Worm (Caenorhabditis elegans) whole organism, late embryonic: ENCODE measurements around the gene srxa-9.

ENCODE experiments used
- C08G9.2 ChIP-seq: sonication (generic microtip); optimal IDR thresholded peaks from 2 replicates; lab custom pipeline; 2016; ENCODE audit warnings: mild to moderate bottlenecking, missing genetic modification characterization, moderate library complexity, missing compliant biosample characterization
- K09A11.1 ChIP-seq: sonication (generic microtip); optimal IDR thresholded peaks from 2 replicates; lab custom pipeline; 2017; ENCODE audit warnings: antibody characterized with exemption, mild to moderate bottlenecking, missing genetic modification characterization, missing compliant biosample characterization; ENCODE audit not compliant: insufficient read depth
- ahr-1 ChIP-seq: sonication (generic microtip); optimal IDR thresholded peaks from 2 replicates; lab custom pipeline; 2016; ENCODE audit warnings: missing genetic modification characterization, missing compliant biosample characterization
- ama-1 ChIP-seq: fragments of 150-350 bp; optimal IDR thresholded peaks from 2 replicates; lab custom pipeline; 2014
- ceh-14 ChIP-seq: sonication (generic microtip); optimal IDR thresholded peaks from 2 replicates; lab custom pipeline; 2016; ENCODE audit warnings: missing genotype, missing genetic modification characterization, missing compliant biosample characterization
- ceh-18 ChIP-seq: sonication (generic microtip); optimal IDR thresholded peaks from 2 replicates; lab custom pipeline; 2016; ENCODE audit warnings: missing genetic modification characterization, missing compliant biosample characterization
- ceh-19 ChIP-seq: fragments of 200-800 bp; sonication (Bioruptor generic); optimal IDR thresholded peaks from 2 replicates; lab custom pipeline; 2018; ENCODE audit warnings: mild to moderate bottlenecking, missing genetic modification characterization, missing compliant biosample characterization
- ceh-31 ChIP-seq: sonication (generic microtip); optimal IDR thresholded peaks from 2 replicates; lab custom pipeline; 2016; ENCODE audit warnings: missing genetic modification characterization, missing compliant biosample characterization
- ceh-45 ChIP-seq: fragments of 200-800 bp; sonication (Bioruptor generic); IDR thresholded peaks from 2 replicates; pipeline ENCODE4 v1.3.6; 2022; ENCODE audit warnings: missing genetic modification reagents, missing genetic modification characterization, missing compliant biosample characterization
- ceh-48 ChIP-seq: sonication (generic microtip); optimal IDR thresholded peaks from 2 replicates; lab custom pipeline; 2016; ENCODE audit warnings: missing genetic modification characterization, inconsistent platforms, missing compliant biosample characterization
- ceh-6 ChIP-seq: fragments of 200-800 bp; sonication (Bioruptor generic); optimal IDR thresholded peaks from 2 replicates; lab custom pipeline; 2018; ENCODE audit warnings: mild to moderate bottlenecking, missing genetic modification characterization, missing compliant biosample characterization
- dmd-4 ChIP-seq: sonication (generic microtip); optimal IDR thresholded peaks from 2 replicates; lab custom pipeline; 2016; ENCODE audit warnings: borderline replicate concordance, missing genetic modification characterization, missing compliant biosample characterization
- elt-2 ChIP-seq: sonication (generic microtip); optimal IDR thresholded peaks from 2 replicates; lab custom pipeline; 2016; ENCODE audit warnings: missing genetic modification reagents, missing genetic modification characterization, missing compliant biosample characterization
- elt-4 ChIP-seq: sonication (generic microtip); optimal IDR thresholded peaks from 2 replicates; lab custom pipeline; 2016; ENCODE audit warnings: missing genetic modification characterization, missing compliant biosample characterization
- ets-4 ChIP-seq: sonication (generic microtip); optimal IDR thresholded peaks from 2 replicates; lab custom pipeline; 2016; ENCODE audit warnings: missing genetic modification characterization, missing compliant biosample characterization
- fax-1 ChIP-seq: sonication (generic microtip); optimal IDR thresholded peaks from 2 replicates; lab custom pipeline; 2016; ENCODE audit warnings: missing genotype, missing genetic modification characterization, missing compliant biosample characterization
- fkh-10 ChIP-seq: fragments of 150-350 bp; optimal IDR thresholded peaks from 2 replicates; lab custom pipeline; 2014; ENCODE audit warnings: missing biosample characterization, missing genetic modification reagents, missing genetic modification characterization
- hlh-13 ChIP-seq: fragments of 200-800 bp; sonication (Bioruptor generic); optimal IDR thresholded peaks from 2 replicates; lab custom pipeline; 2018; ENCODE audit warnings: mild to moderate bottlenecking, missing genetic modification characterization, missing compliant biosample characterization
- lim-6 ChIP-seq: sonication (generic microtip); optimal IDR thresholded peaks from 2 replicates; lab custom pipeline; 2016; ENCODE audit warnings: missing genetic modification characterization, missing compliant biosample characterization
- madf-2 ChIP-seq: sonication (generic microtip); optimal IDR thresholded peaks from 2 replicates; lab custom pipeline; 2017; ENCODE audit warnings: missing genetic modification characterization, missing compliant biosample characterization
- nfya-1 ChIP-seq: sonication (generic microtip); optimal IDR thresholded peaks from 2 replicates; lab custom pipeline; 2017; ENCODE audit warnings: missing genetic modification characterization, mild to moderate bottlenecking, missing compliant biosample characterization, antibody characterized with exemption, moderate library complexity
- pag-3 ChIP-seq: sonication (generic microtip); optimal IDR thresholded peaks from 2 replicates; lab custom pipeline; 2016; ENCODE audit warnings: missing compliant biosample characterization, missing genetic modification characterization, borderline replicate concordance
- pat-9 ChIP-seq: fragments of 200-800 bp; sonication (Bioruptor generic); optimal IDR thresholded peaks from 2 replicates; lab custom pipeline; 2018; ENCODE audit warnings: mild to moderate bottlenecking, missing genetic modification characterization, moderate library complexity, missing compliant biosample characterization
- pha-2 ChIP-seq: sonication (generic microtip); optimal IDR thresholded peaks from 2 replicates; lab custom pipeline; 2017; ENCODE audit warnings: mild to moderate bottlenecking, missing genetic modification characterization, missing compliant biosample characterization
- pqm-1 ChIP-seq: sonication (generic microtip); optimal IDR thresholded peaks from 2 replicates; lab custom pipeline; 2016; ENCODE audit warnings: missing genetic modification characterization, missing compliant biosample characterization
- pros-1 ChIP-seq: fragments of 150-350 bp; optimal IDR thresholded peaks from 2 replicates; lab custom pipeline; 2014; ENCODE audit warnings: missing biosample characterization, missing genetic modification reagents, missing genetic modification characterization
- sdc-2 ChIP-seq: sonication (generic microtip); optimal IDR thresholded peaks from 2 replicates; lab custom pipeline; 2016; ENCODE audit warnings: missing genotype, missing genetic modification characterization, missing compliant biosample characterization
- sox-2 ChIP-seq: fragments of 200-800 bp; sonication (Bioruptor generic); IDR thresholded peaks from 2 replicates; pipeline ENCODE4 v1.3.6; 2022; ENCODE audit warnings: missing genetic modification reagents, missing genetic modification characterization, missing compliant biosample characterization
- syd-9 ChIP-seq: sonication (generic microtip); optimal IDR thresholded peaks from 2 replicates; lab custom pipeline; 2016; ENCODE audit warnings: mild to moderate bottlenecking, missing genetic modification characterization, moderate library complexity, missing compliant biosample characterization
- tbx-7 ChIP-seq: sonication (generic microtip); optimal IDR thresholded peaks from 2 replicates; lab custom pipeline; 2016; ENCODE audit warnings: missing genotype, missing genetic modification characterization, missing compliant biosample characterization
- unc-3 ChIP-seq, 2 experiments: fragments of 200-800 bp in 1 of 2; sonication (Bioruptor generic) in 1 of 2; sonication (generic microtip) in 1 of 2; conservative IDR thresholded peaks in 1 of 2; optimal IDR thresholded peaks in 1 of 2; 2 replicates each; pipeline versions ENCODE4 v1.3.6 to Lab custom; 2016 to 2022; ENCODE audit warnings: missing compliant biosample characterization in 2 of 2, missing genetic modification characterization in 2 of 2, missing genetic modification reagents in 1 of 2
- unc-55 ChIP-seq: sonication (generic microtip); optimal IDR thresholded peaks from 2 replicates; lab custom pipeline; 2017; ENCODE audit warnings: missing biosample characterization, missing genetic modification reagents, missing genetic modification characterization
- unc-86 ChIP-seq: sonication (generic microtip); optimal IDR thresholded peaks from 2 replicates; lab custom pipeline; 2016; ENCODE audit warnings: missing genetic modification characterization, missing compliant biosample characterization
- ztf-16 ChIP-seq: sonication (generic microtip); optimal IDR thresholded peaks from 2 replicates; lab custom pipeline; 2017; ENCODE audit warnings: missing genetic modification characterization, missing compliant biosample characterization

The srxa-9 gene

ce11 chrX:15709594-15709993 is 37.2 kb upstream of the srxa-9 start:
- TF ChIP-seq tbx-7 (no peak), sdc-2 (tag; lab: Kevin White, UChicago) (no peak), pat-9 (no peak), unc-86 (tag; lab: Kevin White, UChicago) (no peak), ceh-48 (tag; lab: Kevin White, UChicago) (no peak), nfya-1 (tag; lab: Kevin White, UChicago) (no peak), pqm-1 (no peak), C08G9.2 (tag; lab: Kevin White, UChicago) (no peak), fkh-10 (GFP tag; lab: Kevin White, UChicago) (no peak), ceh-14 (tag; lab: Kevin White, UChicago) (no peak)

DNA sequence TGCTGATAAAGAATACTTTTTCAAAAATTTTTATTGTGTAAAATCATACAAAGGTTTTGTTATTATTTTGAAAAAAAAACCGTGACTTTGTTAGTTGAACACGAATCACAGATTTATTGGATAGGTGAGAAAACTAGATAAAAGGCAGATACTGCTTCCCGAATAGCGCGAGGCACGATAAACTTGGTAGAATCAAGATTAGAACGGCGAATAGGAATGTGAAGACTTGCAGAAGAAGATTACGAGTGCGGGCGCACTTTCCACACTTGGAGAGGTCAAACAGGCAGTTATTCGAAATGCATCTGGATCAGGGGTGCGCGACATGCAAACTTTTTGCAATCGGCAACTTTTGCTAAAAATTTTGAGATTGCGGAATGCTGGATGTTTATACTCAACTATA is 33.6 kb upstream of the srxa-9 start:
- no peak for TF ChIP-seq pha-2 (tag; lab: Kevin White, UChicago)
- TF ChIP-seq madf-2 (tag; lab: Kevin White, UChicago), result no peak
- no peak for TF ChIP-seq elt-4 (tag; lab: Kevin White, UChicago)
- no peak for TF ChIP-seq ahr-1
- no peak for TF ChIP-seq unc-55 (GFP tag; lab: Kevin White, UChicago)
- TF ChIP-seq ets-4 (tag; lab: Kevin White, UChicago), result no peak
- no peak for TF ChIP-seq ztf-16 (tag; lab: Kevin White, UChicago)
- TF ChIP-seq ceh-18 (tag; lab: Kevin White, UChicago), result no peak

DNA sequence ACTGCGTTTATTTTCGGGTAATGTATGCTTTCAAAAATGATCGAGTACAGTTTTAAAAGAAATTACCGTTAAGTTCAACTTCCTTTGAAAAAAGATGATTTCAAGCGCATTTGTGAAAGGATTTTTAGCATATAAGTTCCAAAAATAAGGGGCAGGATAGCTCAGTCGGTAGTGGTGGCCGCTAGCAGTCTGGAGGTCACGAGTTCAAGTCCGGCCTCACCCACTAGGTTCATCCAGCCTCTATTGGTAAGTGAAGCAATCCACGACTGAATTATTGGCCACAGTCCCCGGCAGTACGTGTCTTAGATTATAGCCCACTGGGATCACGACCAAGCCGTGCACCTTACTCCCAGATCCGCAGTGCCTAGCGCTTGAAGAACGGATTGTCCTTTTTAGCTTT is 29.8 kb upstream of the srxa-9 start:
- no peak for TF ChIP-seq ceh-18 (tag; lab: Kevin White, UChicago)
- TF ChIP-seq madf-2 (tag; lab: Kevin White, UChicago), result no peak
- TF ChIP-seq K09A11.1 (tag; lab: Kevin White, UChicago), result no peak
- no peak for TF ChIP-seq ceh-45 (GFP tag; lab: Robert Waterston, UW)
- TF ChIP-seq ama-1 (lab: Kevin White, UChicago), result no peak
- TF ChIP-seq unc-55 (GFP tag; lab: Kevin White, UChicago), result no peak
- no peak for TF ChIP-seq elt-2 (tag; lab: Kevin White, UChicago)
- TF ChIP-seq fkh-10 (GFP tag; lab: Kevin White, UChicago), result no peak
- no peak for TF ChIP-seq pros-1 (tag; lab: Kevin White, UChicago)
- no peak for TF ChIP-seq sdc-2 (tag; lab: Kevin White, UChicago)
- no peak for TF ChIP-seq fax-1 (tag; lab: Kevin White, UChicago)
- TF ChIP-seq ets-4 (tag; lab: Kevin White, UChicago), result no peak
- TF ChIP-seq ceh-19 (GFP tag; lab: Kevin White, UChicago), result no peak
- TF ChIP-seq pqm-1, result no peak
- TF ChIP-seq unc-86 (tag; lab: Kevin White, UChicago), result no peak

ce11 chrX:15718325-15718724 is 28.5 kb upstream of the srxa-9 start, which contains the start of gene ZK662.6:
ZK662.6 (plus strand) TSS chrX:15718625.
- TF ChIP-seq nfya-1 (tag; lab: Kevin White, UChicago), result no peak
- TF ChIP-seq lim-6 (tag; lab: Kevin White, UChicago), result no peak
- TF ChIP-seq pat-9, result no peak
- no peak for TF ChIP-seq pag-3
- no peak for TF ChIP-seq ceh-6 (GFP tag; lab: Kevin White, UChicago)
- no peak for TF ChIP-seq dmd-4 (tag; lab: Kevin White, UChicago)
- TF ChIP-seq hlh-13, result no peak
- no peak for TF ChIP-seq syd-9 (tag; lab: Kevin White, UChicago)
- TF ChIP-seq unc-55 (GFP tag; lab: Kevin White, UChicago), result no peak
- TF ChIP-seq pqm-1, result no peak
- TF ChIP-seq unc-3 (GFP tag; conservative IDR thresholded peaks at IDR 0.05; lab: Robert Waterston, UW), result no peak
- TF ChIP-seq unc-3 (tag; optimal IDR thresholded peaks at IDR 0.05; lab: Kevin White, UChicago), result no peak
- TF ChIP-seq sox-2 (GFP tag; lab: Robert Waterston, UW), result no peak
- TF ChIP-seq ztf-16 (tag; lab: Kevin White, UChicago), result no peak
- TF ChIP-seq ceh-31 (tag; lab: Kevin White, UChicago), result no peak
